Fruit fly (Drosophila melanogaster) whole organism, prepupa: ENCODE results near the gene drl.

Experiments
- CG10631 ChIP-seq: fragments of 200-800 bp; sonication (Bioruptor generic); optimal IDR thresholded peaks from 2 replicates; lab custom pipeline; 2016; ENCODE audit warnings: missing biosample characterization, missing genetic modification characterization
- CG11902 ChIP-seq: fragments of 200-800 bp; sonication (Bioruptor generic); optimal IDR thresholded peaks from 3 replicates; lab custom pipeline; 2016; ENCODE audit warnings: missing biosample characterization, missing genetic modification characterization
- CG1621 ChIP-seq: fragments of 200-800 bp; sonication (Bioruptor generic); optimal IDR thresholded peaks from 3 replicates; lab custom pipeline; 2018; ENCODE audit warnings: missing biosample characterization, mild to moderate bottlenecking, missing genetic modification characterization
- CG16779 ChIP-seq: fragments of 200-800 bp; sonication (Bioruptor generic); optimal IDR thresholded peaks from 3 replicates; lab custom pipeline; 2017; ENCODE audit warnings: missing biosample characterization, mild to moderate bottlenecking, missing genetic modification characterization
- CG34406 ChIP-seq: fragments of 200-800 bp; sonication (Bioruptor generic); optimal IDR thresholded peaks from 3 replicates; lab custom pipeline; 2016; ENCODE audit warnings: missing biosample characterization, missing genetic modification characterization
- CG4318 ChIP-seq: fragments of 200-800 bp; sonication (Bioruptor generic); optimal IDR thresholded peaks from 3 replicates; lab custom pipeline; 2017; ENCODE audit warnings: missing biosample characterization, mild to moderate bottlenecking, missing genetic modification characterization
- CG6163 ChIP-seq: fragments of 200-800 bp; sonication (Bioruptor generic); IDR thresholded peaks from 3 replicates; pipeline ENCODE4 v1.3.6; 2022; ENCODE audit warnings: missing biosample characterization, missing genetic modification characterization
- CG6276 ChIP-seq: fragments of 200-800 bp; sonication (Bioruptor generic); optimal IDR thresholded peaks from 2 replicates; lab custom pipeline; 2017; ENCODE audit warnings: missing biosample characterization, mild to moderate bottlenecking, missing genetic modification characterization
- CG6792 ChIP-seq: fragments of 200-800 bp; sonication (Bioruptor generic); optimal IDR thresholded peaks from 3 replicates; lab custom pipeline; 2016; ENCODE audit warnings: missing biosample characterization, missing genetic modification characterization
- CG6808 ChIP-seq: fragments of 200-800 bp; sonication (Bioruptor generic); optimal IDR thresholded peaks from 3 replicates; lab custom pipeline; 2017; ENCODE audit warnings: missing biosample characterization, missing genetic modification characterization, mild to moderate bottlenecking, moderate library complexity, missing genetic modification reagents
- CG8119 ChIP-seq: fragments of 200-800 bp; sonication (Bioruptor generic); IDR thresholded peaks from 3 replicates; pipeline ENCODE4 v1.3.6; 2022; ENCODE audit warnings: missing biosample characterization, missing genetic modification characterization
- CG8319 ChIP-seq: fragments of 200-800 bp; sonication (Bioruptor generic); optimal IDR thresholded peaks from 3 replicates; lab custom pipeline; 2016; ENCODE audit warnings: missing biosample characterization, missing genetic modification characterization
- CG8632 ChIP-seq: fragments of 200-800 bp; sonication (Bioruptor generic); optimal IDR thresholded peaks from 3 replicates; lab custom pipeline; 2016; ENCODE audit warnings: missing biosample characterization, missing genetic modification characterization
- Eip75B ChIP-seq: fragments of 200-800 bp; sonication (Bioruptor generic); optimal IDR thresholded peaks from 3 replicates; lab custom pipeline; 2016; ENCODE audit warnings: missing biosample characterization, missing genetic modification characterization
- Eip78C ChIP-seq: fragments of 200-800 bp; sonication (Bioruptor generic); peaks from one replicate; lab custom pipeline; 2016; ENCODE audit warnings: missing biosample characterization, missing genetic modification characterization
- Ets21C ChIP-seq: fragments of 200-800 bp; sonication (Bioruptor generic); optimal IDR thresholded peaks from 3 replicates; lab custom pipeline; 2016; ENCODE audit warnings: missing biosample characterization, missing genetic modification characterization
- Gug ChIP-seq: fragments of 200-800 bp; sonication (Bioruptor generic); IDR thresholded peaks from 2 replicates; pipeline ENCODE4 v1.3.6; 2022; ENCODE audit warnings: missing biosample characterization, missing genetic modification characterization
- Met ChIP-seq: fragments of 200-800 bp; sonication (Bioruptor generic); optimal IDR thresholded peaks from 3 replicates; lab custom pipeline; 2016; ENCODE audit warnings: missing biosample characterization, missing genetic modification characterization
- OdsH ChIP-seq: fragments of 200-800 bp; sonication (Bioruptor generic); optimal IDR thresholded peaks from 3 replicates; lab custom pipeline; 2016; ENCODE audit warnings: missing biosample characterization, missing genetic modification characterization
- Sox14 ChIP-seq: fragments of 200-800 bp; sonication (Bioruptor generic); optimal IDR thresholded peaks from 3 replicates; lab custom pipeline; 2016; ENCODE audit warnings: missing biosample characterization, missing genetic modification characterization
- Sox15 ChIP-seq: fragments of 200-800 bp; sonication (Bioruptor generic); optimal IDR thresholded peaks from 3 replicates; lab custom pipeline; 2016; ENCODE audit warnings: missing biosample characterization, missing genetic modification characterization
- achi ChIP-seq: fragments of 200-800 bp; sonication (Bioruptor generic); optimal IDR thresholded peaks from 3 replicates; lab custom pipeline; 2016; ENCODE audit warnings: missing biosample characterization, missing genetic modification characterization
- eg ChIP-seq: fragments of 200-800 bp; sonication (Bioruptor generic); IDR thresholded peaks from 3 replicates; pipeline ENCODE4 v1.3.6; 2022; ENCODE audit warnings: missing biosample characterization, missing genetic modification characterization
- esn ChIP-seq: fragments of 200-800 bp; sonication (Bioruptor generic); optimal IDR thresholded peaks from 2 replicates; lab custom pipeline; 2016; ENCODE audit warnings: missing biosample characterization, mild to moderate bottlenecking, missing genetic modification characterization, moderate library complexity
- fd85E ChIP-seq: fragments of 200-800 bp; sonication (Bioruptor generic); optimal IDR thresholded peaks from 3 replicates; lab custom pipeline; 2016; ENCODE audit warnings: missing biosample characterization, missing genetic modification characterization
- fkh ChIP-seq: fragments of 200-800 bp; sonication (Bioruptor generic); optimal IDR thresholded peaks from 3 replicates; lab custom pipeline; 2017; ENCODE audit warnings: missing biosample characterization, mild to moderate bottlenecking, missing genetic modification characterization, moderate library complexity
- lz ChIP-seq: fragments of 200-800 bp; sonication (Bioruptor generic); optimal IDR thresholded peaks from 3 replicates; lab custom pipeline; 2016; ENCODE audit warnings: missing biosample characterization, missing genetic modification characterization
- net ChIP-seq: fragments of 200-800 bp; sonication (Bioruptor generic); optimal IDR thresholded peaks from 3 replicates; lab custom pipeline; 2016; ENCODE audit warnings: missing biosample characterization, missing genetic modification characterization
- pdm3 ChIP-seq: fragments of 200-800 bp; sonication (Bioruptor generic); optimal IDR thresholded peaks from 3 replicates; lab custom pipeline; 2016; ENCODE audit warnings: missing biosample characterization, missing genetic modification characterization
- salr ChIP-seq, 2 experiments: fragments of 200-800 bp; sonication (Bioruptor generic); optimal IDR thresholded peaks; 3 replicates each; lab custom pipeline; 2016 to 2018; ENCODE audit warnings: missing biosample characterization in 2 of 2, missing genetic modification characterization in 2 of 2, mild to moderate bottlenecking in 1 of 2
- spab ChIP-seq: fragments of 200-800 bp; sonication (Bioruptor generic); optimal IDR thresholded peaks from 2 replicates; lab custom pipeline; 2017; ENCODE audit warnings: missing biosample characterization, mild to moderate bottlenecking, missing genetic modification characterization, missing genetic modification reagents
- ss ChIP-seq, 2 experiments: fragments of 200-800 bp; sonication (Bioruptor generic); optimal IDR thresholded peaks; 2 replicates in 1 of 2; 3 replicates in 1 of 2; lab custom pipeline; 2017 to 2018; ENCODE audit warnings: mild to moderate bottlenecking in 2 of 2, missing biosample characterization in 2 of 2, missing genetic modification characterization in 2 of 2, moderate library complexity in 1 of 2
- topi ChIP-seq: fragments of 200-800 bp; sonication (Bioruptor generic); optimal IDR thresholded peaks from 3 replicates; lab custom pipeline; 2016; ENCODE audit warnings: missing biosample characterization, missing genetic modification characterization
- vri ChIP-seq: fragments of 200-800 bp; sonication (Bioruptor generic); optimal IDR thresholded peaks from 3 replicates; lab custom pipeline; 2016; ENCODE audit warnings: missing biosample characterization, mild to moderate bottlenecking, missing genetic modification characterization

Gene drl

DNA sequence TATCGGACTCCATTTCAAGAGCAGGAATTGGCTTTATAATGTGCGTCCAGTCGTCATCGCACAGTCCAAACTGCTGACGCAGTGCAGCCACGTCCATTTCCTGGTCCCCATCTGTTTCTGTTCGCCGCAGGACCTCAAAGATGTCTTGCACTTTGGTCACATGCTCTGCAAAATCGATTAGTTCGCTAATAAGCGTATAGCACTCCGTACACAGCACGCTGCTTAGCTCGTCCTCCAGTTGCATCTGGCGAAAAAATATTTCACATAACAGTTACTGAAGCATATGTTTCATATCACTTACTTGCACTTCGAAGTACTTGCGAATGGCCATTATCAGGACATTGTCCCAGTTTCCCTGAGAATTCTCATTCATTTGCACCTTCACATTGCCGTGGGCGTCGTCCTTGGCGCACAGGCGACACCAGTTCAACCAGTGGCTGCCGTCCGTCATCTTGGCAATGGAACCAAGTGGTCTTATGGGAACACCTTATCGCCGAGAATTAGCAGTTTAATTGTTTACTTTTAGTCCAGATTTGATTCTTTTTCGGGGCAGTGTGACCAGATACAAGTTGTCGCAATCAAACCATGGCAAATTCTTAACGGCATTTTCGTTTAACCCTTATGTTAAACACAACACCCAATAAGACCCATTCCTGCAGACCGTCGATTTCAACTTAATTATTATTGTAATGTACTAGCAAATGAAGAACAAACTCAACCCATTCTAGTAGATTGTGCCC, 8.8 kb upstream of the drl start, which contains the start of gene CG17568:
Gene CG17568, minus strand, starts transcription at position 550 of the 740 bp plus-strand sequence.
- TF ChIP-seq Gug (GFP tag; lab: Robert Waterston, UW) (no peak), net (GFP tag; lab: Kevin White, UChicago) (no peak), Sox15 (GFP tag; lab: Kevin White, UChicago) (no peak), esn (GFP tag; lab: Kevin White, UChicago) (peak; percentile 3), fkh (GFP tag; lab: Kevin White, UChicago) (peak; percentile 69), Eip78C (peak; percentile 62), spab (GFP tag; lab: Kevin White, UChicago) (no peak), CG1621 (no peak), ss (GFP tag; optimal IDR thresholded peaks at IDR 0.05; lab: Kevin White, UChicago) (no peak), OdsH (GFP tag; lab: Kevin White, UChicago) (no peak)

DNA sequence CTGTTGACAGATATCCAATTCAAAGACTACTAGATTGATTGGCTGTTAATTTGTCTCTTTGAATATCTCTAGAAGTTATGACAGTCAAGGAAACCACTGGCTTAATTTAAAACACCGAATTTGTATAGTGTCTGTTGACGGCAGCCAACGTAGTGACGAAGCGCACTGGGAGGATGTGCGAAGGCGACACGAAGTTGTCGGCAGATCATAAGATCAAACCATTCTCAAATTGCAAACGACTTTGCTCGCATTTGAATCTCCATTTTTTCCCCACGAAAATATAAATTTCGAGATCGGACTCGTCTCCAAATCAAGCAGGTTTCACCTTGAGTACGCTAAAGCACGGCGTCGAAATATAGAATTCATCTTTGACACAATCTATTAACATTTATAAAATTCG, 7.4 kb upstream of the drl start, which contains the start of gene CG42688:
Gene CG42688, minus strand, starts transcription at position 101 of the 400 bp plus-strand sequence.
- TF ChIP-seq CG6792 (GFP tag; lab: Kevin White, UChicago) = no peak
- no peak for TF ChIP-seq CG16779 (tag; lab: Kevin White, UChicago)
- no peak for TF ChIP-seq CG6808 (GFP tag; lab: Kevin White, UChicago)
- TF ChIP-seq CG8319 = no peak
- TF ChIP-seq Eip78C = no peak
- no peak for TF ChIP-seq CG34406 (GFP tag; lab: Kevin White, UChicago)
- TF ChIP-seq achi = no peak
- no peak for TF ChIP-seq Eip75B
- TF ChIP-seq CG8119 (GFP tag; lab: Robert Waterston, UW) = no peak
- no peak for TF ChIP-seq Ets21C (GFP tag; lab: Kevin White, UChicago)
- no peak for TF ChIP-seq Met (GFP tag; lab: Kevin White, UChicago)
- TF ChIP-seq CG8632 (GFP tag; lab: Kevin White, UChicago) = no peak
- TF ChIP-seq ss (GFP tag; optimal IDR thresholded peaks at IDR 0.05; lab: Kevin White, UChicago) = no peak
- TF ChIP-seq vri (GFP tag; lab: Kevin White, UChicago) = no peak
- TF ChIP-seq CG4318 (GFP tag; lab: Kevin White, UChicago) = no peak
- TF ChIP-seq topi (GFP tag; lab: Kevin White, UChicago) = no peak
- no peak for TF ChIP-seq fkh (GFP tag; lab: Kevin White, UChicago)
- no peak for TF ChIP-seq CG6276 (GFP tag; lab: Kevin White, UChicago)
- no peak for TF ChIP-seq Sox14 (GFP tag; lab: Kevin White, UChicago)

DNA sequence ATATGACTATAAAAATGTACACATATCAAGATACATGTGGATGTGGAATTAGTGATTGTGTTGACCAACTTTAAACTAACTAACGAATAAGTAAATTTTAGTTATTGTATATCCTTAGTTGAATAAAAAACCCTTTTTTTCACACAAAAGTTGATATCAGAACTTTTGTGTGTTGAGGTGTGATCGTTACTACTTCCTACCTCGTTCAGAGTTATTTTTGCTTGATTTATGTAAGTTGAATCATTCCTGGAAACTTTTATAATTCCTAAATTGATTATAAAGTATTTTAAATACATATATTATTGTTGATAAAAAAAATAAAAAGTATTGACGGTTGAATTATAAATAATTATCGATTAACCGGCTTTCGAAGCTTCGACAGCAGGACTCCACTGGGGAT, 6.5 kb upstream of the drl start, which contains the start of gene CG46059:
Gene CG46059, minus strand, starts transcription at position 101 of the 400 bp plus-strand sequence.
- TF ChIP-seq pdm3 (GFP tag; lab: Kevin White, UChicago) (no peak), ss (GFP tag; optimal IDR thresholded peaks at IDR 0.05; lab: Kevin White, UChicago) (no peak), CG11902 (GFP tag; lab: Kevin White, UChicago) (no peak), CG34406 (GFP tag; lab: Kevin White, UChicago) (no peak), salr (GFP tag; optimal IDR thresholded peaks at IDR 0.05; lab: Kevin White, UChicago) (no peak), Eip75B (no peak), CG6163 (GFP tag; lab: Robert Waterston, UW) (no peak), CG16779 (tag; lab: Kevin White, UChicago) (no peak), CG4318 (GFP tag; lab: Kevin White, UChicago) (no peak), eg (GFP tag; lab: Robert Waterston, UW) (no peak), CG10631 (GFP tag; lab: Kevin White, UChicago) (no peak), CG6792 (GFP tag; lab: Kevin White, UChicago) (no peak), Eip78C (no peak), lz (GFP tag; lab: Kevin White, UChicago) (no peak), Sox14 (GFP tag; lab: Kevin White, UChicago) (no peak), Gug (GFP tag; lab: Robert Waterston, UW) (no peak), fd85E (no peak), CG1621 (no peak)
- TF ChIP-seq, all 60 proteins: peak for 0
